Worm (Caenorhabditis elegans) whole organism, late embryonic: Measurements from ENCODE around the gene C06B3.1.

ENCODE experiments used
- C38D4.7 ChIP-seq: fragments of 200-800 bp; sonication (Bioruptor generic); optimal IDR thresholded peaks from 2 replicates; lab custom pipeline; 2018; ENCODE audit warnings: mild to moderate bottlenecking, missing genetic modification characterization, moderate library complexity, missing compliant biosample characterization
- ceh-18 ChIP-seq: sonication (generic microtip); optimal IDR thresholded peaks from 2 replicates; lab custom pipeline; 2016; ENCODE audit warnings: missing genetic modification characterization, missing compliant biosample characterization
- ceh-9 ChIP-seq: sonication (generic microtip); optimal IDR thresholded peaks from 2 replicates; lab custom pipeline; 2016; ENCODE audit warnings: mild to moderate bottlenecking, missing genetic modification characterization, inconsistent platforms, missing compliant biosample characterization
- che-1 ChIP-seq: sonication (generic microtip); optimal IDR thresholded peaks from 2 replicates; lab custom pipeline; 2016; ENCODE audit warnings: mild to moderate bottlenecking, missing genetic modification characterization, missing compliant biosample characterization
- elt-4 ChIP-seq: sonication (generic microtip); optimal IDR thresholded peaks from 2 replicates; lab custom pipeline; 2016; ENCODE audit warnings: missing genetic modification characterization, missing compliant biosample characterization
- madf-2 ChIP-seq: sonication (generic microtip); optimal IDR thresholded peaks from 2 replicates; lab custom pipeline; 2017; ENCODE audit warnings: missing genetic modification characterization, missing compliant biosample characterization
- nfya-1 ChIP-seq: sonication (generic microtip); optimal IDR thresholded peaks from 2 replicates; lab custom pipeline; 2017; ENCODE audit warnings: missing genetic modification characterization, mild to moderate bottlenecking, missing compliant biosample characterization, antibody characterized with exemption, moderate library complexity
- npax-4 ChIP-seq: sonication (generic microtip); optimal IDR thresholded peaks from 2 replicates; lab custom pipeline; 2016; ENCODE audit warnings: missing genetic modification characterization, missing compliant biosample characterization
- sox-4 ChIP-seq: sonication (generic microtip); optimal IDR thresholded peaks from 2 replicates; lab custom pipeline; 2017; ENCODE audit warnings: mild to moderate bottlenecking, missing genetic modification characterization, inconsistent platforms, missing compliant biosample characterization
- ttx-3 ChIP-seq: sonication (generic microtip); optimal IDR thresholded peaks from 2 replicates; lab custom pipeline; 2016; ENCODE audit warnings: missing genetic modification reagents, missing genetic modification characterization, missing compliant biosample characterization
- unc-55 ChIP-seq: sonication (generic microtip); optimal IDR thresholded peaks from 2 replicates; lab custom pipeline; 2017; ENCODE audit warnings: missing biosample characterization, missing genetic modification reagents, missing genetic modification characterization

Gene C06B3.1

ce11 chrV:13949752-13950151 is 47.2 kb downstream of the C06B3.1 start, which contains the start of gene R10D12.7:
R10D12.7 (plus strand) TSS chrV:13950052.
- TF ChIP-seq unc-55 (GFP tag; lab: Kevin White, UChicago) (no peak), che-1 (tag; lab: Kevin White, UChicago) (no peak), ceh-9 (tag; lab: Kevin White, UChicago) (no peak), ttx-3 (tag; lab: Kevin White, UChicago) (no peak), ceh-18 (tag; lab: Kevin White, UChicago) (no peak), sox-4 (tag; lab: Kevin White, UChicago) (no peak), nfya-1 (tag; lab: Kevin White, UChicago) (no peak), madf-2 (tag; lab: Kevin White, UChicago) (no peak), npax-4 (tag; lab: Kevin White, UChicago) (no peak), elt-4 (tag; lab: Kevin White, UChicago) (no peak)

ce11 chrV:13953191-13953590 is 50.6 kb downstream of the C06B3.1 start, which contains the start of gene R10D12.8:
R10D12.8 (minus strand) TSS chrV:13953291.
- TF ChIP-seq C38D4.7 (GFP tag; lab: Kevin White, UChicago) = no peak
